Fruit fly (Drosophila melanogaster) whole organism, embryonic: ENCODE results near the gene rin.
A peak's percentile ranks its signal among the peaks of the same experiment; 100 is the strongest.

ENCODE experiments used
- Ada2b ChIP-seq: fragments of 200-800 bp; sonication (Bioruptor generic); IDR thresholded peaks from 2 replicates; pipeline ENCODE4 v1.3.6; 2022; ENCODE audit warnings: missing biosample characterization, missing genetic modification characterization
- Bgb ChIP-seq: fragments of 200-800 bp; sonication (Bioruptor generic); IDR thresholded peaks from 2 replicates; pipeline ENCODE4 v1.3.6; 2022; ENCODE audit warnings: missing biosample characterization, missing genetic modification characterization; ENCODE audit not compliant: partially characterized antibody
- CG10274 ChIP-seq: fragments of 200-800 bp; sonication (Bioruptor generic); optimal IDR thresholded peaks from 3 replicates; lab custom pipeline; 2017; ENCODE audit warnings: missing biosample characterization, mild to moderate bottlenecking, missing genetic modification characterization
- CG11504 ChIP-seq: fragments of 200-800 bp; sonication (Bioruptor generic); optimal IDR thresholded peaks from 3 replicates; lab custom pipeline; 2019; ENCODE audit warnings: missing biosample characterization, mild to moderate bottlenecking, missing genetic modification characterization, moderate library complexity
- CG12236 ChIP-seq: fragments of 200-800 bp; sonication (Bioruptor generic); optimal IDR thresholded peaks from 2 replicates; lab custom pipeline; 2016; ENCODE audit warnings: missing biosample characterization, missing genetic modification characterization
- CG14667 ChIP-seq: fragments of 200-800 bp; sonication (Bioruptor generic); IDR thresholded peaks from 2 replicates; pipeline ENCODE4 v1.3.6; 2022; ENCODE audit warnings: missing biosample characterization, missing genetic modification characterization
- CG1603 ChIP-seq: fragments of 200-800 bp; sonication (Bioruptor generic); optimal IDR thresholded peaks from 2 replicates; lab custom pipeline; 2019; ENCODE audit warnings: missing biosample characterization, mild to moderate bottlenecking, missing genetic modification characterization, moderate library complexity
- CG17829 ChIP-seq: fragments of 200-800 bp; optimal IDR thresholded peaks from 2 replicates; lab custom pipeline; 2019; ENCODE audit warnings: missing biosample characterization, mild to moderate bottlenecking, missing genetic modification characterization, moderate library complexity
- CG1832 ChIP-seq: fragments of 200-800 bp; sonication (Bioruptor generic); optimal IDR thresholded peaks from 2 replicates; lab custom pipeline; 2017; ENCODE audit warnings: missing biosample characterization, mild to moderate bottlenecking, missing genetic modification characterization, inconsistent platforms
- CG2116 ChIP-seq: fragments of 200-800 bp; sonication (Bioruptor generic); optimal IDR thresholded peaks from 3 replicates; lab custom pipeline; 2018; ENCODE audit warnings: missing biosample characterization, mild to moderate bottlenecking, missing genetic modification characterization
- CG33213 ChIP-seq: fragments of 200-800 bp; sonication (Bioruptor generic); optimal IDR thresholded peaks from 3 replicates; lab custom pipeline; 2016; ENCODE audit warnings: missing biosample characterization, missing genetic modification characterization
- CG34422 ChIP-seq: fragments of 200-800 bp; sonication (Bioruptor generic); IDR thresholded peaks from 3 replicates; pipeline ENCODE4 v1.3.6; 2022; ENCODE audit warnings: missing biosample characterization, missing genetic modification characterization
- CG4360 ChIP-seq: fragments of 200-800 bp; sonication (Bioruptor generic); IDR thresholded peaks from 2 replicates; pipeline ENCODE4 v1.3.6; 2022; ENCODE audit warnings: missing biosample characterization, missing genetic modification characterization
- CG4404 ChIP-seq: fragments of 200-800 bp; sonication (Bioruptor generic); IDR thresholded peaks from 2 replicates; pipeline ENCODE4 v1.3.6; 2022; ENCODE audit warnings: missing biosample characterization, missing genetic modification characterization
- CG6791 ChIP-seq: fragments of 200-800 bp; sonication (Bioruptor generic); IDR thresholded peaks from 3 replicates; pipeline ENCODE4 v1.3.6; 2022; ENCODE audit warnings: missing biosample characterization, missing genetic modification characterization; ENCODE audit not compliant: partially characterized antibody
- CG7987 ChIP-seq: fragments of 200-800 bp; sonication (Bioruptor generic); optimal IDR thresholded peaks from 2 replicates; lab custom pipeline; 2018; ENCODE audit warnings: missing biosample characterization, mild to moderate bottlenecking, missing genetic modification characterization, moderate library complexity
- CG8290 ChIP-seq, 3 experiments: fragments of 200-800 bp; sonication (Bioruptor generic); optimal IDR thresholded peaks; 2 replicates each; lab custom pipeline; 2016 to 2019; ENCODE audit warnings: missing biosample characterization in 3 of 3, missing genetic modification characterization in 3 of 3, mild to moderate bottlenecking in 2 of 3, moderate library complexity in 1 of 3
- CG9437 ChIP-seq: fragments of 200-800 bp; sonication (Bioruptor generic); optimal IDR thresholded peaks from 2 replicates; lab custom pipeline; 2018; ENCODE audit warnings: missing biosample characterization, mild to moderate bottlenecking, missing genetic modification characterization
- CHES-1-like ChIP-seq: fragments of 200-800 bp; sonication (Bioruptor generic); optimal IDR thresholded peaks from 2 replicates; lab custom pipeline; 2016; ENCODE audit warnings: missing biosample characterization, missing genetic modification characterization
- Camta ChIP-seq: fragments of 200-800 bp; sonication (Bioruptor generic); optimal IDR thresholded peaks from 2 replicates; lab custom pipeline; 2016; ENCODE audit warnings: missing biosample characterization, missing genetic modification characterization
- Chrac-16 ChIP-seq: fragments of 200-800 bp; sonication (Bioruptor generic); optimal IDR thresholded peaks from 3 replicates; lab custom pipeline; 2016; ENCODE audit warnings: missing biosample characterization, missing genetic modification characterization
- CkIIα-i1 ChIP-seq: fragments of 200-800 bp; sonication (Bioruptor generic); IDR thresholded peaks from 2 replicates; pipeline ENCODE4 v1.3.6; 2022; ENCODE audit warnings: missing biosample characterization, missing genetic modification characterization
- CoRest ChIP-seq: fragments of 200-800 bp; sonication (Bioruptor generic); optimal IDR thresholded peaks from 3 replicates; lab custom pipeline; 2018; ENCODE audit warnings: missing biosample characterization, mild to moderate bottlenecking, missing genetic modification characterization, moderate library complexity
- Fer3 ChIP-seq: fragments of 200-800 bp; sonication (Bioruptor generic); optimal IDR thresholded peaks from 2 replicates; lab custom pipeline; 2018; ENCODE audit warnings: missing biosample characterization, mild to moderate bottlenecking, missing genetic modification characterization, moderate library complexity
- HLH54F ChIP-seq: fragments of 200-800 bp; sonication (Bioruptor generic); optimal IDR thresholded peaks from 3 replicates; lab custom pipeline; 2016; ENCODE audit warnings: missing biosample characterization, missing genetic modification characterization
- Hey ChIP-seq: fragments of 200-800 bp; sonication (Bioruptor generic); optimal IDR thresholded peaks from 3 replicates; lab custom pipeline; 2018; ENCODE audit warnings: missing biosample characterization, mild to moderate bottlenecking, missing genetic modification characterization
- MBD-R2 ChIP-seq: fragments of 200-800 bp; sonication (Bioruptor generic); IDR thresholded peaks from 2 replicates; pipeline ENCODE4 v1.3.6; 2022; ENCODE audit warnings: missing biosample characterization, missing genetic modification characterization
- Myb ChIP-seq: fragments of 200-800 bp; sonication (Bioruptor generic); optimal IDR thresholded peaks from 2 replicates; lab custom pipeline; 2016; ENCODE audit warnings: missing biosample characterization, missing genetic modification characterization
- Ravus ChIP-seq: fragments of 200-800 bp; sonication (Bioruptor generic); IDR thresholded peaks from 2 replicates; pipeline ENCODE4 v1.3.6; 2022; ENCODE audit warnings: missing biosample characterization, missing genetic modification characterization
- Sin3A ChIP-seq: fragments of >200 bp; optimal IDR thresholded peaks from 2 replicates; lab custom pipeline; 2018
- bowl ChIP-seq: fragments of 200-800 bp; sonication (Bioruptor generic); IDR thresholded peaks from 2 replicates; pipeline ENCODE4 v1.3.6; 2022; ENCODE audit warnings: missing biosample characterization, missing genetic modification characterization
- caup ChIP-seq: fragments of 200-800 bp; sonication (Bioruptor generic); optimal IDR thresholded peaks from 3 replicates; lab custom pipeline; 2017; ENCODE audit warnings: missing biosample characterization, mild to moderate bottlenecking, missing genetic modification characterization, moderate library complexity; ENCODE audit not compliant: severe bottlenecking
- crc ChIP-seq: fragments of 200-800 bp; sonication (Bioruptor generic); optimal IDR thresholded peaks from 2 replicates; lab custom pipeline; 2016; ENCODE audit warnings: missing biosample characterization, missing genetic modification characterization
- croc ChIP-seq: fragments of 200-800 bp; sonication (Bioruptor generic); conservative IDR thresholded peaks from 3 replicates; pipeline ENCODE4 v1.3.6; 2022; ENCODE audit warnings: missing biosample characterization, missing genetic modification characterization
- eve ChIP-seq, 2 experiments: fragments of >200 bp; optimal IDR thresholded peaks; 2 replicates each; lab custom pipeline; 2017; ENCODE audit warnings: missing biosample characterization in 2 of 2, missing genetic modification characterization in 2 of 2
- exex ChIP-seq: fragments of 200-800 bp; sonication (Bioruptor generic); optimal IDR thresholded peaks from 4 replicates; lab custom pipeline; 2018; ENCODE audit warnings: missing biosample characterization, mild to moderate bottlenecking, missing genetic modification characterization, moderate library complexity
- fd96Cb ChIP-seq: fragments of 200-800 bp; sonication (Bioruptor generic); optimal IDR thresholded peaks from 2 replicates; lab custom pipeline; 2018; ENCODE audit warnings: missing biosample characterization, mild to moderate bottlenecking, missing genetic modification characterization, moderate library complexity
- gce ChIP-seq: fragments of 200-800 bp; sonication (Bioruptor generic); IDR thresholded peaks from 3 replicates; pipeline ENCODE4 v1.3.6; 2022; ENCODE audit warnings: missing biosample characterization, missing genetic modification characterization
- gcm2 ChIP-seq: fragments of 200-800 bp; sonication (Bioruptor generic); optimal IDR thresholded peaks from 2 replicates; lab custom pipeline; 2016; ENCODE audit warnings: missing biosample characterization, missing genetic modification characterization
- gfzf ChIP-seq: fragments of 200-800 bp; sonication (Bioruptor generic); optimal IDR thresholded peaks from 2 replicates; lab custom pipeline; 2016; ENCODE audit warnings: missing biosample characterization, mild to moderate bottlenecking, missing genetic modification characterization, moderate library complexity
- ham ChIP-seq: fragments of 200-800 bp; sonication (Bioruptor generic); IDR thresholded peaks from 2 replicates; pipeline ENCODE4 v1.3.6; 2022; ENCODE audit warnings: missing biosample characterization, missing genetic modification characterization
- kah ChIP-seq: fragments of 200-800 bp; sonication (Bioruptor generic); optimal IDR thresholded peaks from 2 replicates; lab custom pipeline; 2018; ENCODE audit warnings: missing biosample characterization, mild to moderate bottlenecking, missing genetic modification characterization
- lab ChIP-seq: fragments of 200-800 bp; sonication (Bioruptor generic); optimal IDR thresholded peaks from 3 replicates; lab custom pipeline; 2017; ENCODE audit warnings: missing biosample characterization, missing genetic modification characterization, mild to moderate bottlenecking, moderate library complexity, missing genetic modification reagents
- pnt ChIP-seq: fragments of 200-800 bp; sonication (Bioruptor generic); optimal IDR thresholded peaks from 3 replicates; lab custom pipeline; 2016; ENCODE audit warnings: missing biosample characterization, missing genetic modification characterization
- sr ChIP-seq: fragments of 200-800 bp; sonication (Bioruptor generic); IDR thresholded peaks from 3 replicates; pipeline ENCODE4 v1.3.6; 2022; ENCODE audit warnings: missing biosample characterization, missing genetic modification characterization
- tup ChIP-seq: fragments of 200-800 bp; sonication (Bioruptor generic); optimal IDR thresholded peaks from 2 replicates; lab custom pipeline; 2016; ENCODE audit warnings: missing biosample characterization, mild to moderate bottlenecking, missing genetic modification characterization, moderate library complexity
- twi ChIP-seq: fragments of 200-800 bp; optimal IDR thresholded peaks from 2 replicates; lab custom pipeline; 2019; ENCODE audit warnings: missing biosample characterization, mild to moderate bottlenecking, missing genetic modification characterization, moderate library complexity
- zen ChIP-seq: fragments of 200-800 bp; sonication (Bioruptor generic); optimal IDR thresholded peaks from 3 replicates; lab custom pipeline; 2018; ENCODE audit warnings: missing biosample characterization, mild to moderate bottlenecking, missing genetic modification characterization, moderate library complexity

Gene rin

DNA sequence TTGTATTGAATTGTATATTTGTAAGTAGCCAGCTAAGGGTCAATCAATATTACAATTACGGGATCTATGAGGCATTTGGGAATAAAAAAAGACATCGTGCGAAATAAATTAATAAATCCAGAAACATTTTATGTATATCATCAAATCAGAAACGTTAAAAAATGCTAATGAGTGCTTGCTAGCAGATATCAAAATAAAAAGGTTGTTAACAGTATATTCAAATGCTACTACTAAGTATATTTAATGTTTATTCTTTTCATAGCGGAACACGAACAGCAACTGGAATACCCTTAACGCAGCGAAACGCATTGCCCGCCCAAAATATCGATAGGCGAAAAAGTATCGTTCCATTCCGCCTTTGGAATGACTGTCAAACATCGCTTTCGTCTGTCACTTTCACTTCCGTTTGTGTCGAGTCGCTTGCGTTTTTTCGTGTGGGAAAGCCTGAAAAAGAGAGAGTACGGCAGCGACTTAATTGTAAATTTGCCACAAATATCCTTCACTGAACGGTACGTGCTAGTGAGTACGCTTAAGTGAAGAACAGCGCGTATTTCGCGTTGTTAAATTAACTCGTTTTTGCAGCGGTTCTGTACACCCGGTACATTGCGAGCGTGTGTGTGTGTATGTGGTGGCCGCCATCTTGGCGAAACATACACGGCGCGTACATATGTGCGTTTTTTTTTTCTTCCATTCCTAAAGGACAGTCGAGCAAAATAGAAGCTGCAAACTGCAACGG is 14.3 kb downstream of the rin start, which contains the start of gene B52 (continued):
- TF ChIP-seq MBD-R2 (GFP tag; lab: Robert Waterston, UW) (peak; percentile 49), CG8290 (GFP tag; optimal IDR thresholded peaks at IDR 0.05; lab: Kevin White, UChicago) (no peak), CG8290 (tag; optimal IDR thresholded peaks at IDR 0.05; lab: Kevin White, UChicago) (peak in 1 of 2 experiments; percentile 51), CG17829 (tag; lab: Kevin White, UChicago) (peak; percentile 20), gfzf (GFP tag; lab: Kevin White, UChicago) (peak; percentile 42), bowl (GFP tag; lab: Robert Waterston, UW) (no peak), fd96Cb (tag; lab: Kevin White, UChicago) (peak; percentile 31), ham (GFP tag; lab: Robert Waterston, UW) (peak; percentile 54; the same call in 1 of the 2 replicates), caup (GFP tag; lab: Kevin White, UChicago) (peak; percentile 88), CG11504 (no peak), pnt (peak; percentile 34), kah (GFP tag; lab: Kevin White, UChicago) (peak; percentile 70), CHES-1-like (peak; percentile 49), CG12236 (GFP tag; lab: Kevin White, UChicago) (peak; percentile 1), lab (GFP tag; lab: Kevin White, UChicago) (peak; percentile 87), Camta (GFP tag; lab: Kevin White, UChicago) (peak; percentile 37), croc (GFP tag; lab: Robert Waterston, UW) (no peak; the same call in 2 of the 3 replicates), CG2116 (GFP tag; lab: Kevin White, UChicago) (peak; percentile 52), CG6791 (peak; percentile 76; the same call in 2 of the 3 replicates), crc (GFP tag; lab: Kevin White, UChicago) (peak; percentile 55), Chrac-16 (GFP tag; lab: Kevin White, UChicago) (peak; percentile 34), tup (no peak), Bgb (GFP tag; lab: Robert Waterston, UW) (peak; percentile 55; the same call in 1 of the 2 replicates), CG4404 (0 out of 2 replicates have a peak, but pooled peaks have one; percentile 16), CG1832 (no peak), HLH54F (GFP tag; lab: Kevin White, UChicago) (peak; percentile 44), gce (GFP tag; lab: Robert Waterston, UW) (peak; percentile 70; the same call in 1 of the 3 replicates), Sin3A (peak; percentile 47), sr (GFP tag; lab: Robert Waterston, UW) (peak; percentile 34; the same call in 1 of the 3 replicates), Myb (GFP tag; lab: Kevin White, UChicago) (peak; percentile 35), gcm2 (GFP tag; lab: Kevin White, UChicago) (peak; percentile 31), zen (no peak), CG10274 (peak; percentile 41), CG1603 (tag; lab: Kevin White, UChicago) (peak; percentile 83), Ada2b (GFP tag; lab: Robert Waterston, UW) (no peak), CG4360 (GFP tag; lab: Robert Waterston, UW) (no peak), CG9437 (GFP tag; lab: Kevin White, UChicago) (peak; percentile 50), CkIIα-i1 (no peak), CG34422 (GFP tag; lab: Robert Waterston, UW) (peak; percentile 91; the same call in 1 of the 3 replicates), CG14667 (GFP tag; lab: Robert Waterston, UW) (peak; percentile 68; the same call in 1 of the 2 replicates), Fer3 (tag; lab: Kevin White, UChicago) (peak; percentile 73), twi (no peak), Hey (tag; lab: Kevin White, UChicago) (peak; percentile 70), CoRest (tag; lab: Kevin White, UChicago) (peak; percentile 50), eve (GFP tag; optimal IDR thresholded peaks at IDR 0.05; lab: Kevin White, UChicago) (no peak), CG33213 (GFP tag; lab: Kevin White, UChicago) (peak; percentile 72), CG7987 (GFP tag; lab: Kevin White, UChicago) (peak; percentile 93), Ravus (GFP tag; lab: Robert Waterston, UW) (no peak), exex (tag; lab: Kevin White, UChicago) (no peak)
